Fruit fly (Drosophila melanogaster): ENCODE results near the gene Pmm2.

Pmm2 gene

dm6 chr3L:12529431-12530007, 4.9 kb upstream of the Pmm2 start (continued):
- TF ChIP-seq dac (GFP tag; optimal IDR thresholded peaks at IDR 0.05) = peak; percentile 47
- peak; percentile 67 for TF ChIP-seq CG3919 (GFP tag; optimal IDR thresholded peaks at IDR 0.05)
- TF ChIP-seq CG6792 (GFP tag; optimal IDR thresholded peaks at IDR 0.05) = peak; percentile 63
- TF ChIP-seq CG1621 (tag; optimal IDR thresholded peaks at IDR 0.05) = no peak
- TF ChIP-seq Ets96B (tag; optimal IDR thresholded peaks at IDR 0.05) = peak; percentile 66
- TF ChIP-seq CG6276 (GFP tag; optimal IDR thresholded peaks at IDR 0.05) = no peak
- peak; percentile 74 for TF ChIP-seq Hr39 (GFP tag; optimal IDR thresholded peaks at IDR 0.05)
- peak; percentile 71; the same call in 2 of the 3 replicates for TF ChIP-seq CG8119 (GFP tag; IDR thresholded peaks at IDR 0.05)
- peak; percentile 71 for TF ChIP-seq net (GFP tag; optimal IDR thresholded peaks at IDR 0.05)
- peak; percentile 61 for TF ChIP-seq CG8632 (GFP tag; optimal IDR thresholded peaks at IDR 0.05)
- TF ChIP-seq CG10631 (GFP tag; optimal IDR thresholded peaks at IDR 0.05) = peak; percentile 44
- TF ChIP-seq cyc (GFP tag; optimal IDR thresholded peaks at IDR 0.05) = peak; percentile 56
- TF ChIP-seq CG34406 (GFP tag; optimal IDR thresholded peaks at IDR 0.05) = peak; percentile 62
- TF ChIP-seq acj6 (GFP tag; optimal IDR thresholded peaks at IDR 0.05) = peak; percentile 69
- peak; percentile 55 for TF ChIP-seq achi (GFP tag; optimal IDR thresholded peaks at IDR 0.05)
- peak; percentile 60 for TF ChIP-seq dsx (GFP tag; optimal IDR thresholded peaks at IDR 0.05; ENCODE audit: poor library complexity, severe bottlenecking)
- TF ChIP-seq CG16779 (tag; optimal IDR thresholded peaks at IDR 0.05) = peak; percentile 40
- peak; percentile 38 for TF ChIP-seq CG11762 (GFP tag; optimal IDR thresholded peaks at IDR 0.05; ENCODE audit: insufficient read depth)
- TF ChIP-seq CG6854 (GFP tag; optimal IDR thresholded peaks at IDR 0.05) = peak; percentile 9

dm6 chr3L:12530044-12530443, 4.3 kb upstream of the Pmm2 start, which contains the start of gene nst:
nst (minus strand) TSS chr3L:12530171.
- TF ChIP-seq acj6 (GFP tag; optimal IDR thresholded peaks at IDR 0.05) = peak; percentile 2
- TF ChIP-seq CG6163 (GFP tag; IDR thresholded peaks at IDR 0.05) = no peak
- peak; percentile 7 for TF ChIP-seq lz (GFP tag; optimal IDR thresholded peaks at IDR 0.05)
- no peak for TF ChIP-seq pdm3 (GFP tag; optimal IDR thresholded peaks at IDR 0.05)
- TF ChIP-seq CG6808 (GFP tag; optimal IDR thresholded peaks at IDR 0.05) = no peak
- peak; percentile 3 for TF ChIP-seq OdsH (GFP tag; optimal IDR thresholded peaks at IDR 0.05)
- TF ChIP-seq Eip75B (GFP tag; optimal IDR thresholded peaks at IDR 0.05) = no peak
- no peak for TF ChIP-seq Ets21C (GFP tag; optimal IDR thresholded peaks at IDR 0.05)
- peak; percentile 24 for TF ChIP-seq esn (GFP tag; optimal IDR thresholded peaks at IDR 0.05)
- peak; percentile 87 for TF ChIP-seq svp (GFP tag)
- no peak for TF ChIP-seq Hr39 (GFP tag; optimal IDR thresholded peaks at IDR 0.05)
- TF ChIP-seq Met (GFP tag; optimal IDR thresholded peaks at IDR 0.05) = peak; percentile 18
- no peak for TF ChIP-seq cyc (GFP tag; optimal IDR thresholded peaks at IDR 0.05)
- no peak for TF ChIP-seq CG6792 (GFP tag; optimal IDR thresholded peaks at IDR 0.05)
- no peak for TF ChIP-seq CG8119 (GFP tag; IDR thresholded peaks at IDR 0.05)
- peak; percentile 48 for TF ChIP-seq Eip78C (GFP tag)
- no peak for TF ChIP-seq CG3032 (tag; optimal IDR thresholded peaks at IDR 0.05)
- no peak for TF ChIP-seq CG10631 (GFP tag; optimal IDR thresholded peaks at IDR 0.05)
- TF ChIP-seq CG1621 (tag; optimal IDR thresholded peaks at IDR 0.05) = peak; percentile 90
- no peak for TF ChIP-seq CG15336 (GFP tag; IDR thresholded peaks at IDR 0.05)
- no peak for TF ChIP-seq CG32006 (GFP tag; optimal IDR thresholded peaks at IDR 0.05)

dm6 chr3L:12532220-12532619, 2.2 kb upstream of the Pmm2 start:
- TF ChIP-seq CG10631 (GFP tag; optimal IDR thresholded peaks at IDR 0.05) = no peak
- no peak for TF ChIP-seq Hr39 (GFP tag; optimal IDR thresholded peaks at IDR 0.05)
- no peak for TF ChIP-seq Smox (GFP tag; optimal IDR thresholded peaks at IDR 0.05)
- TF ChIP-seq Lpt (GFP tag; optimal IDR thresholded peaks at IDR 0.05) = no peak
- no peak for TF ChIP-seq fkh (GFP tag; optimal IDR thresholded peaks at IDR 0.05)
- TF ChIP-seq fd59A (GFP tag; optimal IDR thresholded peaks at IDR 0.05) = no peak
- TF ChIP-seq svp (GFP tag) = peak; percentile 92

Data from whole organism, prepupa.